Worm (Caenorhabditis elegans) whole organism, L4 larva: Measurements from ENCODE around the gene clec-64.

Experiments used
- R02D3.7 ChIP-seq: fragments of 150-350 bp; sonication (generic microtip); optimal IDR thresholded peaks from 3 replicates; lab custom pipeline; 2014; ENCODE audit warnings: missing biosample characterization, missing genetic modification characterization
- ama-1 ChIP-seq: fragments of 150-350 bp; optimal IDR thresholded peaks from 2 replicates; lab custom pipeline; 2014; ENCODE audit warnings: inconsistent platforms, mixed read lengths
- ceh-82 ChIP-seq: sonication (generic microtip); optimal IDR thresholded peaks from 2 replicates; lab custom pipeline; 2017; ENCODE audit warnings: missing biosample characterization, missing genetic modification characterization
- dve-1 ChIP-seq: sonication (generic microtip); optimal IDR thresholded peaks from 2 replicates; lab custom pipeline; 2017; ENCODE audit warnings: antibody characterized with exemption, mild to moderate bottlenecking, missing genetic modification characterization, missing compliant biosample characterization; ENCODE audit not compliant: insufficient read depth
- jun-1 ChIP-seq: fragments of 150-350 bp; optimal IDR thresholded peaks from 2 replicates; lab custom pipeline; 2014; ENCODE audit warnings: missing biosample characterization, missing genetic modification reagents, missing genetic modification characterization
- mxl-2 ChIP-seq: fragments of 200-800 bp; sonication (Bioruptor generic); conservative IDR thresholded peaks from 2 replicates; pipeline ENCODE4 v1.3.6; 2022; ENCODE audit warnings: missing genetic modification reagents, missing genetic modification characterization, missing compliant biosample characterization
- mxl-3 ChIP-seq: fragments of 200-800 bp; sonication (Bioruptor generic); optimal IDR thresholded peaks from 2 replicates; lab custom pipeline; 2018; ENCODE audit warnings: mild to moderate bottlenecking, missing genetic modification characterization, missing compliant biosample characterization
- nhr-10 ChIP-seq: fragments of 150-350 bp; optimal IDR thresholded peaks from 2 replicates; lab custom pipeline; 2014; ENCODE audit warnings: missing biosample characterization, missing genetic modification characterization
- nhr-41 ChIP-seq: fragments of 200-800 bp; sonication (Bioruptor generic); IDR thresholded peaks from 2 replicates; pipeline ENCODE4 v1.3.6; 2022; ENCODE audit warnings: missing genetic modification reagents, missing genetic modification characterization, missing compliant biosample characterization
- nhr-76 ChIP-seq: fragments of 150-350 bp; optimal IDR thresholded peaks from 2 replicates; lab custom pipeline; 2014; ENCODE audit warnings: missing biosample characterization, missing genetic modification characterization
- nhr-77 ChIP-seq: fragments of 150-350 bp; optimal IDR thresholded peaks from 2 replicates; lab custom pipeline; 2014; ENCODE audit warnings: missing biosample characterization, missing genetic modification characterization
- skn-1 ChIP-seq: fragments of 150-350 bp; optimal IDR thresholded peaks from 2 replicates; lab custom pipeline; 2014; ENCODE audit warnings: missing biosample characterization, missing genetic modification characterization
- unc-39 ChIP-seq: sonication (generic microtip); optimal IDR thresholded peaks from 2 replicates; lab custom pipeline; 2017; ENCODE audit warnings: missing biosample characterization, missing genetic modification characterization
- unc-62 ChIP-seq, 3 experiments: fragments of 150-350 bp in 1 of 3; sonication (generic microtip); optimal IDR thresholded peaks in 2 of 3; peaks in 1 of 3; 1 replicate in 1 of 3; 2 replicates in 2 of 3; lab custom pipeline; 2014 to 2017; ENCODE audit warnings: missing biosample characterization in 3 of 3, missing genetic modification characterization in 3 of 3, missing genetic modification reagents in 3 of 3, missing genotype in 1 of 3

ce11 chrII:12923225-12923624, 25.2 kb downstream of the clec-64 start:
- TF ChIP-seq dve-1 (no peak), unc-62 (GFP tag; optimal IDR thresholded peaks at IDR 0.05 in 1 of 2; lab: Kevin White, UChicago) (no peak), unc-62 (tag; optimal IDR thresholded peaks at IDR 0.05; lab: Kevin White, UChicago) (no peak), nhr-77 (no peak), nhr-10 (tag; lab: Kevin White, UChicago) (no peak), nhr-41 (GFP tag; lab: Robert Waterston, UW) (no peak), ama-1 (lab: Kevin White, UChicago) (no peak), R02D3.7 (no peak), ceh-82 (tag; lab: Kevin White, UChicago) (no peak), nhr-76 (tag; lab: Kevin White, UChicago) (no peak), jun-1 (tag; lab: Kevin White, UChicago) (no peak), skn-1 (tag; lab: Kevin White, UChicago) (no peak), mxl-3 (GFP tag; lab: Kevin White, UChicago) (no peak), unc-39 (no peak), mxl-2 (no peak)
